Worm (Caenorhabditis elegans) whole organism, L4 larva: Measurements from ENCODE around the gene Y75B8A.63.

Experiments used
- D1046.2 ChIP-seq: fragments of 200-800 bp; sonication (Bioruptor generic); IDR thresholded peaks from 2 replicates; pipeline ENCODE4 v1.3.6; 2022; ENCODE audit warnings: missing genetic modification characterization, missing compliant biosample characterization
- F26F4.8 ChIP-seq: fragments of 200-800 bp; sonication (Bioruptor generic); conservative IDR thresholded peaks from 2 replicates; pipeline ENCODE4 v1.3.6; 2022; ENCODE audit warnings: missing genetic modification characterization, missing compliant biosample characterization
- F49E8.2 ChIP-seq: sonication (generic microtip); optimal IDR thresholded peaks from 2 replicates; lab custom pipeline; 2016; ENCODE audit warnings: missing compliant biosample characterization, mild to moderate bottlenecking, missing genetic modification characterization, borderline replicate concordance
- aly-2 ChIP-seq: sonication (generic microtip); optimal IDR thresholded peaks from 2 replicates; lab custom pipeline; 2018; ENCODE audit warnings: missing biosample characterization, missing genetic modification characterization
- ama-1 ChIP-seq: fragments of 150-350 bp; optimal IDR thresholded peaks from 2 replicates; lab custom pipeline; 2014; ENCODE audit warnings: inconsistent platforms, mixed read lengths
- ceh-32 ChIP-seq: sonication (generic microtip); optimal IDR thresholded peaks from 2 replicates; lab custom pipeline; 2016; ENCODE audit warnings: mild to moderate bottlenecking, missing genetic modification characterization, missing compliant biosample characterization; ENCODE audit not compliant: poor library complexity
- ceh-44 ChIP-seq: fragments of 200-800 bp; sonication (Bioruptor generic); IDR thresholded peaks from 2 replicates; pipeline ENCODE4 v1.3.6; 2022; ENCODE audit warnings: missing genetic modification reagents, missing genetic modification characterization, missing compliant biosample characterization
- ceh-62 ChIP-seq: sonication (generic microtip); optimal IDR thresholded peaks from 2 replicates; lab custom pipeline; 2017; ENCODE audit warnings: missing biosample characterization, missing genetic modification characterization
- cey-2 ChIP-seq: sonication (generic microtip); optimal IDR thresholded peaks from 3 replicates; lab custom pipeline; 2017; ENCODE audit warnings: missing genetic modification characterization, mild to moderate bottlenecking, missing compliant biosample characterization, antibody characterized with exemption, borderline replicate concordance; ENCODE audit not compliant: insufficient read depth
- ctbp-1 ChIP-seq: fragments of 200-800 bp; sonication (Bioruptor generic); IDR thresholded peaks from 2 replicates; pipeline ENCODE4 v1.3.6; 2022; ENCODE audit warnings: missing genetic modification reagents, missing genetic modification characterization, missing compliant biosample characterization
- daf-19 ChIP-seq: fragments of 200-800 bp; sonication (Bioruptor generic); conservative IDR thresholded peaks from 2 replicates; pipeline ENCODE4 v1.3.6; 2022; ENCODE audit warnings: missing genetic modification characterization, missing compliant biosample characterization
- daf-8 ChIP-seq: fragments of 200-800 bp; sonication (Bioruptor generic); IDR thresholded peaks from 2 replicates; pipeline ENCODE4 v1.3.6; 2022; ENCODE audit warnings: missing genetic modification characterization, missing compliant biosample characterization
- duxl-1 ChIP-seq: sonication (generic microtip); optimal IDR thresholded peaks from 2 replicates; lab custom pipeline; 2016; ENCODE audit warnings: mild to moderate bottlenecking, missing genetic modification characterization, moderate library complexity, missing compliant biosample characterization; ENCODE audit not compliant: poor library complexity
- egl-43 ChIP-seq: fragments of 200-800 bp; sonication (Bioruptor generic); IDR thresholded peaks from 2 replicates; pipeline ENCODE4 v1.3.6; 2022; ENCODE audit warnings: missing genetic modification reagents, missing genetic modification characterization, missing compliant biosample characterization
- fos-1 ChIP-seq: fragments of 150-350 bp; optimal IDR thresholded peaks from 2 replicates; lab custom pipeline; 2014; ENCODE audit warnings: missing biosample characterization, missing genetic modification characterization
- hif-1 ChIP-seq, 2 experiments: sonication (generic microtip); optimal IDR thresholded peaks; 2 replicates each; lab custom pipeline; 2016 to 2017; ENCODE audit warnings: missing compliant biosample characterization in 2 of 2, missing genetic modification characterization in 2 of 2, missing genetic modification reagents in 2 of 2, missing genotype in 2 of 2, mild to moderate bottlenecking in 1 of 2
- hlh-11 ChIP-seq: fragments of 200-800 bp; sonication (Bioruptor generic); optimal IDR thresholded peaks from 2 replicates; lab custom pipeline; 2018; ENCODE audit warnings: mild to moderate bottlenecking, missing genetic modification characterization, missing compliant biosample characterization
- hmg-1.1 ChIP-seq: fragments of 200-800 bp; sonication (Bioruptor generic); IDR thresholded peaks from 2 replicates; pipeline ENCODE4 v1.3.6; 2022; ENCODE audit warnings: missing genetic modification reagents, missing genetic modification characterization, missing compliant biosample characterization
- jun-1 ChIP-seq: fragments of 150-350 bp; optimal IDR thresholded peaks from 2 replicates; lab custom pipeline; 2014; ENCODE audit warnings: missing biosample characterization, missing genetic modification reagents, missing genetic modification characterization
- lin-29 ChIP-seq: fragments of 200-800 bp; sonication (Bioruptor generic); IDR thresholded peaks from 2 replicates; pipeline ENCODE4 v1.3.6; 2022; ENCODE audit warnings: missing genetic modification reagents, missing genetic modification characterization, missing compliant biosample characterization
- lin-38 ChIP-seq: fragments of 200-800 bp; sonication (Bioruptor generic); IDR thresholded peaks from 2 replicates; pipeline ENCODE4 v1.3.6; 2022; ENCODE audit warnings: missing genetic modification reagents, missing genetic modification characterization, missing compliant biosample characterization
- lin-39 ChIP-seq: fragments of 150-350 bp; optimal IDR thresholded peaks from 2 replicates; lab custom pipeline; 2014; ENCODE audit warnings: missing biosample characterization, missing genetic modification reagents, missing genetic modification characterization
- mdl-1 ChIP-seq, 2 experiments: fragments of 150-350 bp in 1 of 2; sonication (generic microtip) in 1 of 2; optimal IDR thresholded peaks; 2 replicates each; lab custom pipeline; 2014 to 2017; ENCODE audit warnings: missing biosample characterization in 2 of 2, missing genetic modification characterization in 2 of 2
- mdt-29 ChIP-seq: fragments of 200-800 bp; sonication (Bioruptor generic); IDR thresholded peaks from 2 replicates; pipeline ENCODE4 v1.3.6; 2022; ENCODE audit warnings: missing genetic modification reagents, missing genetic modification characterization, missing compliant biosample characterization
- mep-1 ChIP-seq: fragments of 150-350 bp; sonication (generic microtip); optimal IDR thresholded peaks from 3 replicates; lab custom pipeline; 2014; ENCODE audit warnings: missing biosample characterization, missing genetic modification characterization
- mes-2 ChIP-seq: sonication (generic microtip); optimal IDR thresholded peaks from 2 replicates; lab custom pipeline; 2016; ENCODE audit warnings: missing genotype, mild to moderate bottlenecking, missing genetic modification characterization, missing compliant biosample characterization; ENCODE audit not compliant: poor library complexity, severe bottlenecking
- nhr-102 ChIP-seq: sonication (generic microtip); optimal IDR thresholded peaks from 2 replicates; lab custom pipeline; 2016; ENCODE audit warnings: mild to moderate bottlenecking, missing genetic modification characterization, moderate library complexity, missing compliant biosample characterization
- nhr-237 ChIP-seq: sonication (generic microtip); optimal IDR thresholded peaks from 2 replicates; lab custom pipeline; 2017; ENCODE audit warnings: missing biosample characterization, missing genetic modification characterization
- nhr-41 ChIP-seq: fragments of 200-800 bp; sonication (Bioruptor generic); IDR thresholded peaks from 2 replicates; pipeline ENCODE4 v1.3.6; 2022; ENCODE audit warnings: missing genetic modification reagents, missing genetic modification characterization, missing compliant biosample characterization
- nhr-76 ChIP-seq: fragments of 150-350 bp; optimal IDR thresholded peaks from 2 replicates; lab custom pipeline; 2014; ENCODE audit warnings: missing biosample characterization, missing genetic modification characterization
- pha-4 ChIP-seq, 2 experiments: fragments of 150-350 bp in 1 of 2; fragments of 200-800 bp in 1 of 2; sonication (Bioruptor generic) in 1 of 2; IDR thresholded peaks in 1 of 2; optimal IDR thresholded peaks in 1 of 2; 2 replicates each; pipeline versions ENCODE4 v1.3.6 to Lab custom; 2014 to 2022; ENCODE audit warnings: missing genetic modification characterization in 2 of 2, missing genetic modification reagents in 2 of 2, missing biosample characterization in 1 of 2, missing compliant biosample characterization in 1 of 2
- php-3 ChIP-seq: fragments of 200-800 bp; sonication (Bioruptor generic); IDR thresholded peaks from 2 replicates; pipeline ENCODE4 v1.3.6; 2022; ENCODE audit warnings: missing genetic modification reagents, missing genetic modification characterization, missing compliant biosample characterization
- pqm-1 ChIP-seq: sonication (generic microtip); optimal IDR thresholded peaks from 2 replicates; lab custom pipeline; 2017; ENCODE audit warnings: missing biosample characterization, missing genetic modification characterization
- rbr-2 ChIP-seq: sonication (generic microtip); optimal IDR thresholded peaks from 2 replicates; lab custom pipeline; 2016; ENCODE audit warnings: missing genotype, missing genetic modification characterization, missing compliant biosample characterization
- set-16 ChIP-seq: fragments of 200-800 bp; sonication (Bioruptor generic); IDR thresholded peaks from 2 replicates; pipeline ENCODE4 v1.3.6; 2022; ENCODE audit warnings: missing genetic modification reagents, missing genetic modification characterization, missing compliant biosample characterization
- skn-1 ChIP-seq: fragments of 150-350 bp; optimal IDR thresholded peaks from 2 replicates; lab custom pipeline; 2014; ENCODE audit warnings: missing biosample characterization, missing genetic modification characterization
- tra-1 ChIP-seq: fragments of 200-800 bp; sonication (Bioruptor generic); IDR thresholded peaks from 2 replicates; pipeline ENCODE4 v1.3.6; 2022; ENCODE audit warnings: missing genetic modification reagents, missing genetic modification characterization, missing compliant biosample characterization
- unc-130 ChIP-seq: sonication (generic microtip); optimal IDR thresholded peaks from 2 replicates; lab custom pipeline; 2016; ENCODE audit warnings: missing genetic modification reagents, missing genetic modification characterization, missing compliant biosample characterization
- unc-39 ChIP-seq: sonication (generic microtip); optimal IDR thresholded peaks from 2 replicates; lab custom pipeline; 2017; ENCODE audit warnings: missing biosample characterization, missing genetic modification characterization
- unc-62 ChIP-seq, 3 experiments: fragments of 150-350 bp in 1 of 3; sonication (generic microtip); optimal IDR thresholded peaks in 2 of 3; peaks in 1 of 3; 1 replicate in 1 of 3; 2 replicates in 2 of 3; lab custom pipeline; 2014 to 2017; ENCODE audit warnings: missing biosample characterization in 3 of 3, missing genetic modification characterization in 3 of 3, missing genetic modification reagents in 3 of 3, missing genotype in 1 of 3
- vab-7 ChIP-seq: fragments of 200-800 bp; sonication (Bioruptor generic); IDR thresholded peaks from 2 replicates; pipeline ENCODE4 v1.3.6; 2022; ENCODE audit warnings: missing genetic modification reagents, missing genetic modification characterization, missing compliant biosample characterization
- zfp-2 ChIP-seq: sonication (generic microtip); optimal IDR thresholded peaks from 2 replicates; lab custom pipeline; 2016; ENCODE audit warnings: mild to moderate bottlenecking, missing genetic modification characterization, missing compliant biosample characterization
- zip-2 ChIP-seq: fragments of 150-350 bp; optimal IDR thresholded peaks from 2 replicates; lab custom pipeline; 2014; ENCODE audit warnings: missing biosample characterization, missing genetic modification characterization

Gene Y75B8A.63

ce11 chrIII:12331300-12331699 is 3.6 kb downstream of the Y75B8A.63 start:
- TF ChIP-seq F26F4.8 (no peak), ama-1 (no peak), D1046.2 (GFP tag; lab: Robert Waterston, UW) (no peak), ceh-32 (tag; lab: Kevin White, UChicago) (no peak), ctbp-1 (no peak), rbr-2 (no peak), lin-29 (GFP tag; lab: Robert Waterston, UW) (no peak), ceh-44 (GFP tag; lab: Robert Waterston, UW) (no peak)

- TF ChIP-seq mep-1 (tag; lab: Kevin White, UChicago) (no peak), nhr-237 (no peak)
- TF ChIP-seq, all 104 proteins: peak for 0
Observed at ce11 chrIII:12333445-12333844, 5.7 kb downstream of the Y75B8A.63 start, which contains the start of gene zip-1. zip-1 (plus strand) TSS chrIII:12333745.

ce11 chrIII:12334268-12334667 is 6.5 kb downstream of the Y75B8A.63 start:
- no peak for TF ChIP-seq set-16 (GFP tag; lab: Robert Waterston, UW)
- TF ChIP-seq ama-1: no peak
- TF ChIP-seq unc-39 (tag; lab: Kevin White, UChicago): no peak
- TF ChIP-seq daf-19: no peak

DNA sequence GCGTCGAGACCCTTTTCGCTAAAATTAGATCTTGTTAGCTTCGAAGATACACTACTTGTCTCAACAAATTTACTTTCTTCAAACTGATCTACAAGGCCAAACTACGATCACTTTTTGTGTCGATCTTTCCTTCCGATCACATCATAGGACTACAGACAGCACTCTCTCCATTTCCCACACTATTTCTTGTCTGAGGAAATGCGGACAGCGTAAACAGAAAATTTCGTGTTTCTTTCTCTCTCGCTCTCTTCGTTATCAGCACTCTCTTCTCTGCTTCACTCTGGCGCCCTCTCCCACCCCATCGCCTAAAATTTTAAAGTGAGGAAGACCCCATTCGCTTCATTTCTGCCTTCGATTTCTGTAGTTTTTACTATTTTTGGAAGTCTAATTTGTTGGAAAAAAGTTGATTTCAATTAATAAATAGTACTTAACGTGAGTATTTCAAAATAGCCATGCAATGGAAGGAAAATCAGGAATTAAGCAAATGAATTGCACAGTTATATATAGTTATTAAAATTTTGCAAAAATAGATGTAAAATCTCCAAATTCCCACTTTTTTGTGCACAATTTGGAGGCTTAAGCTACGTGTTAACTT is 7.8 kb downstream of the Y75B8A.63 start:
- TF ChIP-seq vab-7 (GFP tag; lab: Robert Waterston, UW) (no peak), cey-2 (tag; lab: Kevin White, UChicago) (no peak), unc-62 (GFP tag; optimal IDR thresholded peaks at IDR 0.05 in 1 of 2; lab: Kevin White, UChicago) (peak in 1 of 2 experiments; percentile 58), unc-62 (tag; optimal IDR thresholded peaks at IDR 0.05; lab: Kevin White, UChicago) (no peak), hif-1 (tag; optimal IDR thresholded peaks at IDR 0.05; lab: Kevin White, UChicago) (no peak), php-3 (no peak), nhr-41 (no peak), nhr-102 (peak; percentile 12), egl-43 (GFP tag; lab: Robert Waterston, UW) (no peak), tra-1 (GFP tag; lab: Robert Waterston, UW) (no peak), F26F4.8 (no peak), skn-1 (tag; lab: Kevin White, UChicago) (no peak), unc-130 (GFP tag; lab: Kevin White, UChicago) (no peak), D1046.2 (GFP tag; lab: Robert Waterston, UW) (no peak), hlh-11 (tag; lab: Kevin White, UChicago) (peak; percentile 88), hmg-1.1 (GFP tag; lab: Robert Waterston, UW) (peak; percentile 72), set-16 (GFP tag; lab: Robert Waterston, UW) (no peak), ceh-62 (tag; lab: Kevin White, UChicago) (no peak), mdl-1 (tag; optimal IDR thresholded peaks at IDR 0.05; lab: Kevin White, UChicago) (peak in 1 of 2 experiments; percentile 44), daf-19 (no peak), lin-29 (GFP tag; lab: Robert Waterston, UW) (no peak), daf-8 (GFP tag; lab: Robert Waterston, UW) (no peak), fos-1 (tag; lab: Kevin White, UChicago) (no peak), mdt-29 (GFP tag; lab: Robert Waterston, UW) (no peak), aly-2 (no peak), jun-1 (no peak), nhr-76 (no peak), lin-39 (tag; lab: Kevin White, UChicago) (no peak), zip-2 (tag; lab: Kevin White, UChicago) (no peak), zfp-2 (no peak), pqm-1 (tag; lab: Kevin White, UChicago) (peak; percentile 13), pha-4 (GFP tag; IDR thresholded peaks at IDR 0.05; lab: Robert Waterston, UW) (0 out of 2 replicates have a peak, but pooled peaks have one; percentile 58), pha-4 (tag; optimal IDR thresholded peaks at IDR 0.05; lab: Kevin White, UChicago) (peak; percentile 27), mes-2 (tag; lab: Kevin White, UChicago) (peak; percentile 61), nhr-237 (no peak), F49E8.2 (tag; lab: Kevin White, UChicago) (no peak), duxl-1 (tag; lab: Kevin White, UChicago) (peak; percentile 32), lin-38 (GFP tag; lab: Robert Waterston, UW) (peak; percentile 48; the same call in 1 of the 2 replicates)
